Fruit fly (Drosophila melanogaster): Measurements from ENCODE around the gene CG13847.

DNA sequence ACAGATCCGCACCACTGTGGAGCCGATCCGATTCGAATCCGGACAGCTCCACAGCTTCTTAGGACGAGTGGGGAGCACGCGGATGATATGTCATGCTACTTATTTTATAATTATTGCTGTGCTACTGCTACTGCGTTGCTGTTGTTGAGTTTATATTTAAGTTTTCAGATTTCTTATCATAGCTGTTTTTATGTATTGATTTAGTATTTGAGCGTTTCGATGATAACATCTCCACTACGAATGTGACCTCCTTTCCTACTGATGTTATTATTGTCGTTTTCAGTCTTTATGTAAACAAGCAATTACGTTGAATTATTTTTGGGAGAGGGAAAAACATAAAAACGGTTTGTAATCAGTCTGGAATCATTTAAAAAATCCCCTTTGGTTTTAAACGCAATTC is 20.1 kb upstream of the CG13847 start:
- TF ChIP-seq Sin3A (optimal IDR thresholded peaks at IDR 0.05) (no peak), Myc (optimal IDR thresholded peaks at IDR 0.05) (no peak), psq (optimal IDR thresholded peaks at IDR 0.05) (no peak), h (optimal IDR thresholded peaks at IDR 0.05) (no peak), ttk (optimal IDR thresholded peaks at IDR 0.05) (no peak), insv (optimal IDR thresholded peaks at IDR 0.05) (no peak)
